Fruit fly (Drosophila melanogaster) whole organism, embryonic: ENCODE measurements around the gene vsg.

ENCODE experiments used
- ATbp ChIP-seq: fragments of 200-800 bp; sonication (Bioruptor generic); optimal IDR thresholded peaks from 2 replicates; lab custom pipeline; 2017; ENCODE audit warnings: missing biosample characterization, mild to moderate bottlenecking, missing genetic modification characterization, missing genetic modification reagents
- Asciz ChIP-seq: fragments of 200-800 bp; sonication (Bioruptor generic); optimal IDR thresholded peaks from 2 replicates; lab custom pipeline; 2017; ENCODE audit warnings: missing biosample characterization, mild to moderate bottlenecking, missing genetic modification characterization, missing genetic modification reagents
- BEAF-32 ChIP-seq: fragments of 200-800 bp; sonication (Bioruptor generic); optimal IDR thresholded peaks from 3 replicates; lab custom pipeline; 2017; ENCODE audit warnings: missing biosample characterization, missing genetic modification characterization, mild to moderate bottlenecking, moderate library complexity, missing genetic modification reagents
- CG10209 ChIP-seq: fragments of 200-800 bp; sonication (Bioruptor generic); optimal IDR thresholded peaks from 3 replicates; lab custom pipeline; 2017; ENCODE audit warnings: missing biosample characterization, mild to moderate bottlenecking, missing genetic modification characterization, missing genetic modification reagents
- CG10366 ChIP-seq: fragments of 200-800 bp; sonication (Bioruptor generic); IDR thresholded peaks from 2 replicates; pipeline ENCODE4 v1.3.6; 2022; ENCODE audit warnings: missing biosample characterization, missing genetic modification characterization
- CG17829 ChIP-seq: fragments of 200-800 bp; optimal IDR thresholded peaks from 2 replicates; lab custom pipeline; 2019; ENCODE audit warnings: missing biosample characterization, mild to moderate bottlenecking, missing genetic modification characterization, moderate library complexity
- CG2120 ChIP-seq: fragments of 200-800 bp; sonication (Bioruptor generic); optimal IDR thresholded peaks from 3 replicates; lab custom pipeline; 2016; ENCODE audit warnings: missing biosample characterization, missing genetic modification characterization
- CG2712 ChIP-seq: fragments of 200-800 bp; optimal IDR thresholded peaks from 3 replicates; lab custom pipeline; 2019; ENCODE audit warnings: missing biosample characterization, mild to moderate bottlenecking, missing genetic modification characterization, moderate library complexity
- CG31441 ChIP-seq: fragments of 200-800 bp; sonication (Bioruptor generic); IDR thresholded peaks from 2 replicates; pipeline ENCODE4 v1.3.6; 2022; ENCODE audit warnings: missing biosample characterization, missing genetic modification characterization
- CG3163 ChIP-seq: fragments of 200-800 bp; sonication (Bioruptor generic); optimal IDR thresholded peaks from 3 replicates; lab custom pipeline; 2016; ENCODE audit warnings: missing biosample characterization, missing genetic modification characterization
- CG3281 ChIP-seq: fragments of 200-800 bp; sonication (Bioruptor generic); optimal IDR thresholded peaks from 3 replicates; lab custom pipeline; 2017; ENCODE audit warnings: missing biosample characterization, mild to moderate bottlenecking, missing genetic modification characterization
- CG6272 ChIP-seq: fragments of 200-800 bp; sonication (Bioruptor generic); IDR thresholded peaks from 2 replicates; pipeline ENCODE4 v1.3.6; 2022; ENCODE audit warnings: missing biosample characterization, missing genetic modification characterization
- CG6791 ChIP-seq: fragments of 200-800 bp; sonication (Bioruptor generic); IDR thresholded peaks from 3 replicates; pipeline ENCODE4 v1.3.6; 2022; ENCODE audit warnings: missing biosample characterization, missing genetic modification characterization; ENCODE audit not compliant: partially characterized antibody
- CG7839 ChIP-seq: fragments of 200-800 bp; sonication (Bioruptor generic); optimal IDR thresholded peaks from 3 replicates; lab custom pipeline; 2018; ENCODE audit warnings: missing biosample characterization, mild to moderate bottlenecking, missing genetic modification characterization, moderate library complexity
- CG8388 ChIP-seq: fragments of 200-800 bp; sonication (Bioruptor generic); optimal IDR thresholded peaks from 2 replicates; lab custom pipeline; 2019; ENCODE audit warnings: missing biosample characterization, mild to moderate bottlenecking, missing genetic modification characterization, moderate library complexity
- CoRest ChIP-seq: fragments of 200-800 bp; sonication (Bioruptor generic); optimal IDR thresholded peaks from 3 replicates; lab custom pipeline; 2018; ENCODE audit warnings: missing biosample characterization, mild to moderate bottlenecking, missing genetic modification characterization, moderate library complexity
- Fer1 ChIP-seq: fragments of 200-800 bp; sonication (Bioruptor generic); optimal IDR thresholded peaks from 2 replicates; lab custom pipeline; 2017; ENCODE audit warnings: missing biosample characterization, mild to moderate bottlenecking, missing genetic modification characterization
- Hmr ChIP-seq: fragments of 200-800 bp; sonication (Bioruptor generic); optimal IDR thresholded peaks from 3 replicates; lab custom pipeline; 2017; ENCODE audit warnings: mild to moderate bottlenecking, missing biosample characterization, missing genetic modification reagents, missing genetic modification characterization
- Nf-YC ChIP-seq: fragments of 200-800 bp; optimal IDR thresholded peaks from 3 replicates; lab custom pipeline; 2019; ENCODE audit warnings: missing biosample characterization, mild to moderate bottlenecking, missing genetic modification characterization, moderate library complexity
- Oli ChIP-seq: fragments of 200-800 bp; sonication (Bioruptor generic); optimal IDR thresholded peaks from 2 replicates; lab custom pipeline; 2018; ENCODE audit warnings: missing biosample characterization, mild to moderate bottlenecking, missing genetic modification characterization, moderate library complexity
- PHDP ChIP-seq: fragments of 200-800 bp; sonication (Bioruptor generic); optimal IDR thresholded peaks from 3 replicates; lab custom pipeline; 2018; ENCODE audit warnings: missing biosample characterization, mild to moderate bottlenecking, missing genetic modification characterization, moderate library complexity
- Sox102F ChIP-seq: fragments of 200-800 bp; sonication (Bioruptor generic); optimal IDR thresholded peaks from 2 replicates; lab custom pipeline; 2018; ENCODE audit warnings: missing biosample characterization, mild to moderate bottlenecking, missing genetic modification characterization, moderate library complexity
- Ssrp ChIP-seq: fragments of 200-800 bp; sonication (Bioruptor generic); optimal IDR thresholded peaks from 2 replicates; lab custom pipeline; 2018; ENCODE audit warnings: missing biosample characterization, mild to moderate bottlenecking, missing genetic modification characterization, moderate library complexity
- Taf1 ChIP-seq: fragments of 200-800 bp; sonication (Bioruptor generic); IDR thresholded peaks from 2 replicates; pipeline ENCODE4 v1.3.6; 2022; ENCODE audit warnings: missing biosample characterization, missing genetic modification characterization
- Vsx1 ChIP-seq: fragments of 200-800 bp; sonication (Bioruptor generic); optimal IDR thresholded peaks from 2 replicates; lab custom pipeline; 2017; ENCODE audit warnings: missing biosample characterization, mild to moderate bottlenecking, missing genetic modification characterization, missing genetic modification reagents
- Xbp1 ChIP-seq: fragments of 200-800 bp; sonication (Bioruptor generic); optimal IDR thresholded peaks from 3 replicates; lab custom pipeline; 2016; ENCODE audit warnings: missing biosample characterization, mild to moderate bottlenecking, missing genetic modification characterization
- Xrp1 ChIP-seq: fragments of 200-800 bp; sonication (Bioruptor generic); IDR thresholded peaks from 2 replicates; pipeline ENCODE4 v1.3.6; 2022; ENCODE audit warnings: missing biosample characterization, missing genetic modification characterization
- YL-1 ChIP-seq: fragments of 200-800 bp; sonication (Bioruptor generic); optimal IDR thresholded peaks from 3 replicates; lab custom pipeline; 2017; ENCODE audit warnings: missing biosample characterization, mild to moderate bottlenecking, missing genetic modification characterization
- aop ChIP-seq: fragments of 200-800 bp; sonication (Bioruptor generic); IDR thresholded peaks from 2 replicates; pipeline ENCODE4 v1.3.6; 2022; ENCODE audit warnings: missing biosample characterization, missing genetic modification characterization
- bab2 ChIP-seq: fragments of 200-800 bp; sonication (Bioruptor generic); optimal IDR thresholded peaks from 2 replicates; lab custom pipeline; 2016; ENCODE audit warnings: missing biosample characterization, missing genetic modification characterization
- caup ChIP-seq: fragments of 200-800 bp; sonication (Bioruptor generic); optimal IDR thresholded peaks from 3 replicates; lab custom pipeline; 2017; ENCODE audit warnings: missing biosample characterization, mild to moderate bottlenecking, missing genetic modification characterization, moderate library complexity; ENCODE audit not compliant: severe bottlenecking
- grau ChIP-seq: fragments of 200-800 bp; optimal IDR thresholded peaks from 3 replicates; lab custom pipeline; 2019; ENCODE audit warnings: missing biosample characterization, mild to moderate bottlenecking, missing genetic modification characterization, moderate library complexity
- hb ChIP-seq: fragments of 200-800 bp; sonication (Bioruptor generic); IDR thresholded peaks from 3 replicates; pipeline ENCODE4 v1.3.6; 2022; ENCODE audit warnings: missing biosample characterization, missing genetic modification characterization; ENCODE audit not compliant: partially characterized antibody
- hbn ChIP-seq: fragments of 200-800 bp; sonication (Bioruptor generic); IDR thresholded peaks from 2 replicates; pipeline ENCODE4 v1.3.6; 2022; ENCODE audit warnings: missing biosample characterization, missing genetic modification characterization; ENCODE audit not compliant: partially characterized antibody
- kay ChIP-seq: fragments of 200-800 bp; sonication (Bioruptor generic); optimal IDR thresholded peaks from 2 replicates; lab custom pipeline; 2016; ENCODE audit warnings: missing biosample characterization, missing genetic modification characterization
- lilli ChIP-seq: fragments of 200-800 bp; sonication (Bioruptor generic); optimal IDR thresholded peaks from 3 replicates; lab custom pipeline; 2016; ENCODE audit warnings: missing biosample characterization, missing genetic modification characterization
- lmd ChIP-seq: fragments of 200-800 bp; sonication (Bioruptor generic); IDR thresholded peaks from 2 replicates; pipeline ENCODE4 v1.3.6; 2022; ENCODE audit warnings: missing biosample characterization, missing genetic modification characterization
- maf-S ChIP-seq: fragments of 200-800 bp; sonication (Bioruptor generic); optimal IDR thresholded peaks from 2 replicates; lab custom pipeline; 2016; ENCODE audit warnings: missing biosample characterization, missing genetic modification characterization
- mirr ChIP-seq: fragments of 200-800 bp; sonication (Bioruptor generic); optimal IDR thresholded peaks from 3 replicates; lab custom pipeline; 2018; ENCODE audit warnings: missing biosample characterization, mild to moderate bottlenecking, missing genetic modification characterization
- nerfin-1 ChIP-seq: fragments of 200-800 bp; sonication (Bioruptor generic); optimal IDR thresholded peaks from 3 replicates; lab custom pipeline; 2019; ENCODE audit warnings: missing biosample characterization, mild to moderate bottlenecking, missing genetic modification characterization, moderate library complexity
- nmo ChIP-seq: fragments of 200-800 bp; sonication (Bioruptor generic); optimal IDR thresholded peaks from 2 replicates; lab custom pipeline; 2018; ENCODE audit warnings: missing biosample characterization, mild to moderate bottlenecking, missing genetic modification characterization, moderate library complexity
- row ChIP-seq: fragments of 200-800 bp; sonication (Bioruptor generic); IDR thresholded peaks from 3 replicates; pipeline ENCODE4 v1.3.6; 2022; ENCODE audit warnings: missing biosample characterization, missing genetic modification characterization
- salm ChIP-seq: fragments of 200-800 bp; sonication (Bioruptor generic); optimal IDR thresholded peaks from 2 replicates; lab custom pipeline; 2018; ENCODE audit warnings: missing biosample characterization, mild to moderate bottlenecking, missing genetic modification characterization
- sens ChIP-seq: fragments of 200-800 bp; sonication (Bioruptor generic); peaks from one replicate; lab custom pipeline; 2016; ENCODE audit warnings: missing biosample characterization, missing genetic modification characterization
- seq ChIP-seq: fragments of 200-800 bp; sonication (Bioruptor generic); IDR thresholded peaks from 2 replicates; pipeline ENCODE4 v1.3.6; 2022; ENCODE audit warnings: missing biosample characterization, missing genetic modification characterization
- slou ChIP-seq: fragments of 200-800 bp; sonication (Bioruptor generic); optimal IDR thresholded peaks from 3 replicates; lab custom pipeline; 2016; ENCODE audit warnings: missing biosample characterization, missing genetic modification characterization
- sr ChIP-seq: fragments of 200-800 bp; sonication (Bioruptor generic); IDR thresholded peaks from 3 replicates; pipeline ENCODE4 v1.3.6; 2022; ENCODE audit warnings: missing biosample characterization, missing genetic modification characterization
- z ChIP-seq: fragments of 200-800 bp; sonication (Bioruptor generic); IDR thresholded peaks from 3 replicates; pipeline ENCODE4 v1.3.6; 2022; ENCODE audit warnings: missing biosample characterization, missing genetic modification characterization

vsg gene

DNA sequence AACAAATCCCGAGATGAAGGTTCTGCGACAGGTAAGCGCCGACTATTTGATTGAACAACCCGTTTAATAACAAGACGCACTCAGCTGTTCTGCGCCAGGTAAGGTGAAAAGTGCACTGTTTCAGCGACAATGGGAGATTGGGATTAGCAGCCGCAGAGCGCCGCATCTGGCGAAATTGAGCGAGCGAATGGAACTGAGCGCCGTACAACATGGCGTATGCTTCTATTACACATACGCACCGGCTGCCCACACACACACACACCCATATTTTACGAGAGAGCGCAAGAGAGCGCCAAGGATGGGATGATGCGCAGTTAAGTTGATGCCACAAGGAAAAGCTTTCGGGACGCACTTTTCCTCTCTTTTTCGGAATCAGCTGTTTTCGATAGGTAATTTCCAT lies 18.9 kb upstream of the vsg start (continued):
- TF ChIP-seq mirr (GFP tag; lab: Kevin White, UChicago), result peak; percentile 15
- 0 out of 3 replicates have a peak, but pooled peaks have one; percentile 38 for TF ChIP-seq sr

DNA sequence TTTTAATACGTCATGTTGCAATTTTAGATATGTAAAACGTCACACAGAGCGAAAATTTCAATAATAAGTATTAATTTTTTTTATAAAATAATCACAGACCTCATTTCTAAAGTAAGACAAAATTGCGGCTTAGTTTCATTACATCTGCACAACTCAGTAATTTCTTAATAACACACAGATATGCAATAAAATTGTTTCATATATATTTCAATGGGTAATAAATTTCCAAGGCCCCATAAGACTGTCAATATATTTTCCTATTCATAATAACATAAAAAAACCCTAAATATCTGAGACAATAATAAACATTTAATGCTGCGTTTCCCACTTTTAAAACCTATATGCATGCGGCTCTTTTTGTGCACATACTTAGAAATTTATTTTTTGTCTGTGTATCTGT lies 18.5 kb upstream of the vsg start:
- peak; percentile 51 for TF ChIP-seq Xbp1 (GFP tag; lab: Kevin White, UChicago)
- peak; percentile 6 for TF ChIP-seq Vsx1 (GFP tag; lab: Kevin White, UChicago)
- TF ChIP-seq kay (GFP tag; lab: Kevin White, UChicago), result peak; percentile 7
- TF ChIP-seq bab2 (GFP tag; lab: Kevin White, UChicago), result peak; percentile 11
- TF ChIP-seq seq (GFP tag; lab: Robert Waterston, UW), result no peak
- TF ChIP-seq ATbp, result peak; percentile 28
- TF ChIP-seq CoRest, result peak; percentile 44
- TF ChIP-seq hb, result no peak
- TF ChIP-seq CG6791, result no peak
- TF ChIP-seq row (GFP tag; lab: Robert Waterston, UW), result peak; percentile 52; the same call in 2 of the 3 replicates
- peak; percentile 48 for TF ChIP-seq CG2120
- TF ChIP-seq sens (GFP tag; lab: Kevin White, UChicago), result peak; percentile 64
- TF ChIP-seq Taf1 (GFP tag; lab: Robert Waterston, UW), result no peak
- TF ChIP-seq PHDP (tag; lab: Kevin White, UChicago), result peak; percentile 45
- peak; percentile 10 for TF ChIP-seq salm (tag; lab: Kevin White, UChicago)
- peak; percentile 59; the same call in 1 of the 2 replicates for TF ChIP-seq CG31441 (GFP tag; lab: Robert Waterston, UW)
- peak; percentile 12 for TF ChIP-seq CG17829 (tag; lab: Kevin White, UChicago)
- peak; percentile 68 for TF ChIP-seq Sox102F (GFP tag; lab: Kevin White, UChicago)
- TF ChIP-seq CG10209 (GFP tag; lab: Kevin White, UChicago), result peak; percentile 61
- 0 out of 2 replicates have a peak, but pooled peaks have one; percentile 16 for TF ChIP-seq CG6272
- TF ChIP-seq hbn (GFP tag; lab: Robert Waterston, UW), result no peak
- peak; percentile 46 for TF ChIP-seq Hmr (GFP tag; lab: Kevin White, UChicago)
- TF ChIP-seq nerfin-1 (tag; lab: Kevin White, UChicago), result peak; percentile 10
- peak; percentile 63 for TF ChIP-seq CG2712 (tag; lab: Kevin White, UChicago)
- peak; percentile 43 for TF ChIP-seq Nf-YC (tag; lab: Kevin White, UChicago)
- peak; percentile 21 for TF ChIP-seq caup (GFP tag; lab: Kevin White, UChicago)
- TF ChIP-seq Fer1, result no peak
- peak; percentile 19 for TF ChIP-seq CG3281 (GFP tag; lab: Kevin White, UChicago)
- peak; percentile 64 for TF ChIP-seq grau
- peak; percentile 56 for TF ChIP-seq nmo (GFP tag; lab: Kevin White, UChicago)
- peak; percentile 46 for TF ChIP-seq Oli (tag; lab: Kevin White, UChicago)
- no peak for TF ChIP-seq maf-S
- peak; percentile 34 for TF ChIP-seq Ssrp (tag; lab: Kevin White, UChicago)
- peak; percentile 15; the same call in 1 of the 2 replicates for TF ChIP-seq CG10366 (GFP tag; lab: Robert Waterston, UW)
- TF ChIP-seq Xrp1, result peak; percentile 26; the same call in 1 of the 2 replicates
- TF ChIP-seq Asciz (GFP tag; lab: Kevin White, UChicago), result peak; percentile 46
- TF ChIP-seq CG7839 (tag; lab: Kevin White, UChicago), result peak; percentile 59
- TF ChIP-seq lmd (GFP tag; lab: Robert Waterston, UW), result peak; percentile 21; the same call in 1 of the 2 replicates
- no peak for TF ChIP-seq YL-1
- TF ChIP-seq lilli, result peak; percentile 13
- peak; percentile 19 for TF ChIP-seq CG8388
- TF ChIP-seq CG3163, result no peak
- no peak for TF ChIP-seq BEAF-32
- peak; percentile 35 for TF ChIP-seq slou (GFP tag; lab: Kevin White, UChicago)
- TF ChIP-seq z (GFP tag; lab: Robert Waterston, UW), result no peak
- TF ChIP-seq aop, result no peak
